Worm (Caenorhabditis elegans) whole organism, young adult: ENCODE data around the gene F13A2.5.

ENCODE experiments used
- Y56A3A.18 ChIP-seq: fragments of 200-800 bp; sonication (Bioruptor generic); IDR thresholded peaks from 2 replicates; pipeline ENCODE4 v1.3.6; 2022; ENCODE audit warnings: missing genetic modification reagents, missing genetic modification characterization, missing compliant biosample characterization
- attf-5 ChIP-seq: fragments of 200-800 bp; sonication (Bioruptor generic); optimal IDR thresholded peaks from 2 replicates; lab custom pipeline; 2018; ENCODE audit warnings: mild to moderate bottlenecking, missing genetic modification characterization, missing compliant biosample characterization
- dpff-1 ChIP-seq: sonication (generic microtip); optimal IDR thresholded peaks from 2 replicates; lab custom pipeline; 2017; ENCODE audit warnings: mild to moderate bottlenecking, missing genetic modification characterization, missing compliant biosample characterization
- nfya-1 ChIP-seq: sonication (generic microtip); optimal IDR thresholded peaks from 2 replicates; lab custom pipeline; 2017; ENCODE audit warnings: antibody characterized with exemption, missing compliant biosample characterization, missing genetic modification characterization, borderline replicate concordance; ENCODE audit not compliant: insufficient read depth
- nhr-90 ChIP-seq: sonication (generic microtip); optimal IDR thresholded peaks from 2 replicates; lab custom pipeline; 2016; ENCODE audit warnings: missing genotype, mild to moderate bottlenecking, missing genetic modification characterization, missing compliant biosample characterization
- pha-4 ChIP-seq: fragments of 150-350 bp; sonication (generic microtip); optimal IDR thresholded peaks from 2 replicates; lab custom pipeline; 2014; ENCODE audit warnings: missing biosample characterization, missing genetic modification reagents, missing genetic modification characterization

DNA sequence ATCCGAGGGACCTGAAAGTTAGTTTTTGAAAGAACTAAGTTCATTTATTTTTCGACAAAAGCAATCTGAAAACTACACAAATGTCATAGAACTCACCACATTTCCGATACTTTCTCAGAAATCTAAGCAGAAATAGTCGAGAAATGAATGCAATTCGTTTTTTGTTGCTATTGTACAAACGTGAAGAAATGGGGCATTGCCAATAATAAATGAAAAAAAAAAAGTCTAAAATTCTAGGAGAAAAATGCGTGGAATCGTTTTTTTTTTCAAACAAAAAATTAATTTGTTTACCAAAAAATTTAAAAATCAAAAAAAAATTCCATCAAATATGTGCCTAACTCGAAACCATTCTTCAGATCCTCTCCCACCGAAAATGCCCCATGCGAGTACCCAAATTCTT is 9.9 kb upstream of the F13A2.5 start, which contains the start of gene Y47D7A.17:
- TF ChIP-seq attf-5 (no peak), pha-4 (tag; lab: Kevin White, UChicago) (no peak), dpff-1 (no peak), Y56A3A.18 (GFP tag; lab: Robert Waterston, UW) (no peak), nfya-1 (tag; lab: Kevin White, UChicago) (no peak), nhr-90 (no peak)
